Worm (Caenorhabditis elegans) whole organism, late embryonic: ENCODE data around the gene taap-1.
A peak's percentile ranks its signal among the peaks of the same experiment; 100 is the strongest.

Experiments used
- C08G9.2 ChIP-seq: sonication (generic microtip); optimal IDR thresholded peaks from 2 replicates; lab custom pipeline; 2016; ENCODE audit warnings: mild to moderate bottlenecking, missing genetic modification characterization, moderate library complexity, missing compliant biosample characterization
- F13H6.1 ChIP-seq: sonication (generic microtip); optimal IDR thresholded peaks from 2 replicates; lab custom pipeline; 2016; ENCODE audit warnings: missing genetic modification characterization, missing compliant biosample characterization
- T23F11.4 ChIP-seq: fragments of 200-800 bp; sonication (Bioruptor generic); optimal IDR thresholded peaks from 2 replicates; lab custom pipeline; 2018; ENCODE audit warnings: mild to moderate bottlenecking, missing genetic modification characterization, missing compliant biosample characterization
- Y22D7AL.16 ChIP-seq: sonication (generic microtip); optimal IDR thresholded peaks from 2 replicates; lab custom pipeline; 2016; ENCODE audit warnings: missing genetic modification characterization, missing compliant biosample characterization
- ahr-1 ChIP-seq: sonication (generic microtip); optimal IDR thresholded peaks from 2 replicates; lab custom pipeline; 2016; ENCODE audit warnings: missing genetic modification characterization, missing compliant biosample characterization
- ceh-14 ChIP-seq: sonication (generic microtip); optimal IDR thresholded peaks from 2 replicates; lab custom pipeline; 2016; ENCODE audit warnings: missing genotype, missing genetic modification characterization, missing compliant biosample characterization
- ceh-18 ChIP-seq: sonication (generic microtip); optimal IDR thresholded peaks from 2 replicates; lab custom pipeline; 2016; ENCODE audit warnings: missing genetic modification characterization, missing compliant biosample characterization
- ceh-22 ChIP-seq: sonication (generic microtip); optimal IDR thresholded peaks from 2 replicates; lab custom pipeline; 2017; ENCODE audit warnings: missing biosample characterization, missing genetic modification characterization
- ceh-31 ChIP-seq: sonication (generic microtip); optimal IDR thresholded peaks from 2 replicates; lab custom pipeline; 2016; ENCODE audit warnings: missing genetic modification characterization, missing compliant biosample characterization
- ceh-34 ChIP-seq: sonication (generic microtip); optimal IDR thresholded peaks from 2 replicates; lab custom pipeline; 2016; ENCODE audit warnings: mild to moderate bottlenecking, missing genetic modification characterization, missing compliant biosample characterization
- ceh-45 ChIP-seq: fragments of 200-800 bp; sonication (Bioruptor generic); IDR thresholded peaks from 2 replicates; pipeline ENCODE4 v1.3.6; 2022; ENCODE audit warnings: missing genetic modification reagents, missing genetic modification characterization, missing compliant biosample characterization
- ceh-6 ChIP-seq: fragments of 200-800 bp; sonication (Bioruptor generic); optimal IDR thresholded peaks from 2 replicates; lab custom pipeline; 2018; ENCODE audit warnings: mild to moderate bottlenecking, missing genetic modification characterization, missing compliant biosample characterization
- ceh-9 ChIP-seq: sonication (generic microtip); optimal IDR thresholded peaks from 2 replicates; lab custom pipeline; 2016; ENCODE audit warnings: mild to moderate bottlenecking, missing genetic modification characterization, inconsistent platforms, missing compliant biosample characterization
- che-1 ChIP-seq: sonication (generic microtip); optimal IDR thresholded peaks from 2 replicates; lab custom pipeline; 2016; ENCODE audit warnings: mild to moderate bottlenecking, missing genetic modification characterization, missing compliant biosample characterization
- dmd-4 ChIP-seq: sonication (generic microtip); optimal IDR thresholded peaks from 2 replicates; lab custom pipeline; 2016; ENCODE audit warnings: borderline replicate concordance, missing genetic modification characterization, missing compliant biosample characterization
- dve-1 ChIP-seq: sonication (generic microtip); optimal IDR thresholded peaks from 2 replicates; lab custom pipeline; 2017; ENCODE audit warnings: antibody characterized with exemption, mild to moderate bottlenecking, missing genetic modification characterization, missing compliant biosample characterization
- fax-1 ChIP-seq: sonication (generic microtip); optimal IDR thresholded peaks from 2 replicates; lab custom pipeline; 2016; ENCODE audit warnings: missing genotype, missing genetic modification characterization, missing compliant biosample characterization
- fkh-6 ChIP-seq: sonication (generic microtip); optimal IDR thresholded peaks from 2 replicates; lab custom pipeline; 2016; ENCODE audit warnings: missing genetic modification characterization, missing compliant biosample characterization
- hlh-13 ChIP-seq: fragments of 200-800 bp; sonication (Bioruptor generic); optimal IDR thresholded peaks from 2 replicates; lab custom pipeline; 2018; ENCODE audit warnings: mild to moderate bottlenecking, missing genetic modification characterization, missing compliant biosample characterization
- hlh-15 ChIP-seq: sonication (generic microtip); optimal IDR thresholded peaks from 2 replicates; lab custom pipeline; 2016; ENCODE audit warnings: missing genetic modification characterization, missing compliant biosample characterization
- hlh-30 ChIP-seq: sonication (generic microtip); optimal IDR thresholded peaks from 2 replicates; lab custom pipeline; 2017; ENCODE audit warnings: antibody characterized with exemption, missing genetic modification characterization, missing compliant biosample characterization; ENCODE audit not compliant: insufficient read depth
- hlh-6 ChIP-seq: sonication (generic microtip); optimal IDR thresholded peaks from 2 replicates; lab custom pipeline; 2016; ENCODE audit warnings: missing genotype, missing genetic modification characterization, missing compliant biosample characterization
- hlh-8 ChIP-seq: sonication (generic microtip); optimal IDR thresholded peaks from 2 replicates; lab custom pipeline; 2016; ENCODE audit warnings: missing genotype, missing genetic modification characterization, missing compliant biosample characterization
- lim-6 ChIP-seq: sonication (generic microtip); optimal IDR thresholded peaks from 2 replicates; lab custom pipeline; 2016; ENCODE audit warnings: missing genetic modification characterization, missing compliant biosample characterization
- lin-11 ChIP-seq: fragments of 200-800 bp; sonication (Bioruptor generic); optimal IDR thresholded peaks from 2 replicates; lab custom pipeline; 2018; ENCODE audit warnings: mild to moderate bottlenecking, missing genetic modification characterization, missing compliant biosample characterization
- madf-2 ChIP-seq: sonication (generic microtip); optimal IDR thresholded peaks from 2 replicates; lab custom pipeline; 2017; ENCODE audit warnings: missing genetic modification characterization, missing compliant biosample characterization
- mec-3 ChIP-seq: sonication (generic microtip); optimal IDR thresholded peaks from 2 replicates; lab custom pipeline; 2016; ENCODE audit warnings: borderline replicate concordance, missing genetic modification characterization, missing compliant biosample characterization
- nfya-1 ChIP-seq: sonication (generic microtip); optimal IDR thresholded peaks from 2 replicates; lab custom pipeline; 2017; ENCODE audit warnings: missing genetic modification characterization, mild to moderate bottlenecking, missing compliant biosample characterization, antibody characterized with exemption, moderate library complexity
- nhr-11 ChIP-seq: fragments of 150-350 bp; optimal IDR thresholded peaks from 2 replicates; lab custom pipeline; 2014; ENCODE audit warnings: missing biosample characterization, missing genetic modification characterization
- nhr-232 ChIP-seq: sonication (generic microtip); optimal IDR thresholded peaks from 2 replicates; lab custom pipeline; 2016; ENCODE audit warnings: missing genetic modification characterization, missing compliant biosample characterization
- npax-4 ChIP-seq: sonication (generic microtip); optimal IDR thresholded peaks from 2 replicates; lab custom pipeline; 2016; ENCODE audit warnings: missing genetic modification characterization, missing compliant biosample characterization
- odd-2 ChIP-seq: sonication (generic microtip); optimal IDR thresholded peaks from 2 replicates; lab custom pipeline; 2017; ENCODE audit warnings: antibody characterized with exemption, mild to moderate bottlenecking, missing genetic modification characterization, missing compliant biosample characterization
- pqm-1 ChIP-seq: sonication (generic microtip); optimal IDR thresholded peaks from 2 replicates; lab custom pipeline; 2016; ENCODE audit warnings: missing genetic modification characterization, missing compliant biosample characterization
- sox-2 ChIP-seq: fragments of 200-800 bp; sonication (Bioruptor generic); IDR thresholded peaks from 2 replicates; pipeline ENCODE4 v1.3.6; 2022; ENCODE audit warnings: missing genetic modification reagents, missing genetic modification characterization, missing compliant biosample characterization
- sox-4 ChIP-seq: sonication (generic microtip); optimal IDR thresholded peaks from 2 replicates; lab custom pipeline; 2017; ENCODE audit warnings: mild to moderate bottlenecking, missing genetic modification characterization, inconsistent platforms, missing compliant biosample characterization
- syd-9 ChIP-seq: sonication (generic microtip); optimal IDR thresholded peaks from 2 replicates; lab custom pipeline; 2016; ENCODE audit warnings: mild to moderate bottlenecking, missing genetic modification characterization, moderate library complexity, missing compliant biosample characterization
- tbx-2 ChIP-seq: sonication (generic microtip); optimal IDR thresholded peaks from 2 replicates; lab custom pipeline; 2016; ENCODE audit warnings: missing genetic modification characterization, missing compliant biosample characterization
- ttx-3 ChIP-seq: sonication (generic microtip); optimal IDR thresholded peaks from 2 replicates; lab custom pipeline; 2016; ENCODE audit warnings: missing genetic modification reagents, missing genetic modification characterization, missing compliant biosample characterization
- unc-3 ChIP-seq, 2 experiments: fragments of 200-800 bp in 1 of 2; sonication (Bioruptor generic) in 1 of 2; sonication (generic microtip) in 1 of 2; conservative IDR thresholded peaks in 1 of 2; optimal IDR thresholded peaks in 1 of 2; 2 replicates each; pipeline versions ENCODE4 v1.3.6 to Lab custom; 2016 to 2022; ENCODE audit warnings: missing compliant biosample characterization in 2 of 2, missing genetic modification characterization in 2 of 2, missing genetic modification reagents in 1 of 2
- unc-42 ChIP-seq: sonication (generic microtip); optimal IDR thresholded peaks from 2 replicates; lab custom pipeline; 2016; ENCODE audit warnings: missing genotype, missing genetic modification characterization, missing compliant biosample characterization
- unc-55 ChIP-seq: sonication (generic microtip); optimal IDR thresholded peaks from 2 replicates; lab custom pipeline; 2017; ENCODE audit warnings: missing biosample characterization, missing genetic modification reagents, missing genetic modification characterization
- unc-86 ChIP-seq: sonication (generic microtip); optimal IDR thresholded peaks from 2 replicates; lab custom pipeline; 2016; ENCODE audit warnings: missing genetic modification characterization, missing compliant biosample characterization
- ztf-16 ChIP-seq: sonication (generic microtip); optimal IDR thresholded peaks from 2 replicates; lab custom pipeline; 2017; ENCODE audit warnings: missing genetic modification characterization, missing compliant biosample characterization

The taap-1 gene

ce11 chrII:8514729-8515128 is 31.1 kb upstream of the taap-1 start, which contains the start of gene ctg-2:
TSS of gene ctg-2 (plus strand) at chrII:8515054.
- TF ChIP-seq unc-86 (tag; lab: Kevin White, UChicago) (no peak), syd-9 (tag; lab: Kevin White, UChicago) (no peak), sox-4 (tag; lab: Kevin White, UChicago) (no peak), ahr-1 (tag; lab: Kevin White, UChicago) (no peak), mec-3 (tag; lab: Kevin White, UChicago) (no peak), pqm-1 (no peak), nfya-1 (tag; lab: Kevin White, UChicago) (no peak), ceh-31 (tag; lab: Kevin White, UChicago) (no peak), ceh-9 (tag; lab: Kevin White, UChicago) (no peak)
- TF ChIP-seq, all 69 proteins: peak for 0

DNA sequence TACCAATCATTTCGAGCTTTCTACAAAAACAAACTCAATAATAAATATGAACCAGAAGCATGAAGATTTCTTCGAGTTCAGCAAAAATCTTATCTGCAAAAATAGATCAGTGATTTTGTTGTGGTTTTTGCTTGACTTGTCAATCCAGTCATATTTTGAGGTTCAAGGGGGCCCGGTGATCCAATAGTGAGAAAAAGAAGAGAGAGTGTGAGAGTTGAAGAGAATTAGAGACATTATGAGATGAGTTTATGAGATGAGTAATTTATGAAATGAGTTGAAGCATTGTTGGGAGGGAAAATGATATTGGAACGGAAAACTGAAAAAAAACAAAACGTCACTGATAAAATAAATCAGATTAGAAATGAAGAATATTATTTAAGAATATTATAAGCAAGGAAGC is 25.3 kb upstream of the taap-1 start, which contains the start of gene T13H5.1:
TSS of gene T13H5.1 (minus strand) at position 101 of the 400 bp plus-strand sequence.
- no peak for TF ChIP-seq ceh-34 (tag; lab: Kevin White, UChicago)
- TF ChIP-seq ztf-16 (tag; lab: Kevin White, UChicago): no peak
- TF ChIP-seq unc-3 (GFP tag; conservative IDR thresholded peaks at IDR 0.05; lab: Robert Waterston, UW): no peak
- TF ChIP-seq unc-3 (tag; optimal IDR thresholded peaks at IDR 0.05; lab: Kevin White, UChicago): no peak
- TF ChIP-seq npax-4 (tag; lab: Kevin White, UChicago): no peak
- no peak for TF ChIP-seq hlh-30
- no peak for TF ChIP-seq F13H6.1
- no peak for TF ChIP-seq hlh-13 (GFP tag; lab: Kevin White, UChicago)
- no peak for TF ChIP-seq ceh-9 (tag; lab: Kevin White, UChicago)
- TF ChIP-seq lin-11 (tag; lab: Kevin White, UChicago): no peak

DNA sequence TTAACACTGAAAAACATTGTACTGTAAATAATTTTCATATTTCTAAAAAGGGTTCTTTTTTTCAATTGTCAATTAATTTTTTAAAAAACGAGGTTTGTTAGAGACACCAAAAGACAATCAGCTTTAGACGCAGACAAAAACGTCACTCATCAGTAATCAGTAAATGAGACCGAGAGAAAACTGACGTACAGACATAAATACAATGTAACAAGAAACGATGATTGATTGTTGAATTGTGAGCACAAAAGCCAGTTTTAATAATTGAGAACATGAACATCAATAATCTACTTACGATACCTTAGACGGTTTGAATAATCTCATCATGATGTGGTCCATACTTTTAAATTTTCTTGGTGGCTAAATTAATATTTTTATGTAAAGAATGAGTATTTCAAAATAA is 23.1 kb upstream of the taap-1 start:
- no peak for TF ChIP-seq ceh-45
- TF ChIP-seq ceh-34 (tag; lab: Kevin White, UChicago): no peak
- no peak for TF ChIP-seq unc-3 (GFP tag; conservative IDR thresholded peaks at IDR 0.05; lab: Robert Waterston, UW)
- TF ChIP-seq unc-3 (tag; optimal IDR thresholded peaks at IDR 0.05; lab: Kevin White, UChicago): no peak
- TF ChIP-seq pqm-1: no peak
- no peak for TF ChIP-seq ttx-3
- no peak for TF ChIP-seq dmd-4
- TF ChIP-seq tbx-2 (tag; lab: Kevin White, UChicago): no peak
- no peak for TF ChIP-seq ztf-16 (tag; lab: Kevin White, UChicago)
- TF ChIP-seq nhr-11 (tag; lab: Kevin White, UChicago): no peak

ce11 chrII:8504074-8504724 is 20.5 kb upstream of the taap-1 start:
- TF ChIP-seq hlh-15 (tag; lab: Kevin White, UChicago) (no peak), ceh-22 (tag; lab: Kevin White, UChicago) (no peak), ceh-31 (tag; lab: Kevin White, UChicago) (no peak), hlh-6 (tag; lab: Kevin White, UChicago) (no peak), hlh-8 (tag; lab: Kevin White, UChicago) (no peak), dve-1 (no peak)

- TF ChIP-seq nfya-1 (tag; lab: Kevin White, UChicago): peak; percentile 36
- no peak for TF ChIP-seq ceh-6 (GFP tag; lab: Kevin White, UChicago)
- peak; percentile 88 for TF ChIP-seq ceh-18 (tag; lab: Kevin White, UChicago)
- TF ChIP-seq sox-2 (GFP tag; lab: Robert Waterston, UW): no peak
- peak; percentile 64 for TF ChIP-seq hlh-8 (tag; lab: Kevin White, UChicago)
- TF ChIP-seq che-1 (tag; lab: Kevin White, UChicago): no peak
- TF ChIP-seq syd-9 (tag; lab: Kevin White, UChicago): peak; percentile 21
- no peak for TF ChIP-seq C08G9.2 (tag; lab: Kevin White, UChicago)
- TF ChIP-seq tbx-2 (tag; lab: Kevin White, UChicago): peak; percentile 46
- no peak for TF ChIP-seq madf-2 (tag; lab: Kevin White, UChicago)
- peak; percentile 34 for TF ChIP-seq unc-55
- TF ChIP-seq fkh-6: no peak
- TF ChIP-seq nhr-232: no peak
- no peak for TF ChIP-seq T23F11.4 (GFP tag; lab: Kevin White, UChicago)
- TF ChIP-seq unc-42 (tag; lab: Kevin White, UChicago): no peak
- TF ChIP-seq hlh-6 (tag; lab: Kevin White, UChicago): no peak
- TF ChIP-seq Y22D7AL.16: no peak
- TF ChIP-seq ceh-14 (tag; lab: Kevin White, UChicago): no peak
- TF ChIP-seq fax-1 (tag; lab: Kevin White, UChicago): no peak
- no peak for TF ChIP-seq lim-6 (tag; lab: Kevin White, UChicago)
- no peak for TF ChIP-seq odd-2
- no peak for TF ChIP-seq hlh-13 (GFP tag; lab: Kevin White, UChicago)
Observed at ce11 chrII:8499021-8499420, 15.3 kb upstream of the taap-1 start.
